Fruit fly (Drosophila melanogaster): ENCODE data around the gene CG3164.

- peak; percentile 29 for TF ChIP-seq CG8478 (optimal IDR thresholded peaks at IDR 0.05)
- no peak for TF ChIP-seq CTCF (optimal IDR thresholded peaks at IDR 0.05)
Observed at dm6 chr2L:160581-161452, 30.2 kb upstream of the CG3164 start.

Measured in S2 (cell line).